Worm (Caenorhabditis elegans): ENCODE measurements around the gene ZC196.5.

Gene ZC196.5

ce11 chrV:8768481-8768959, 39.3 kb downstream of the ZC196.5 start, which contains the start of gene B0507.3:
Gene B0507.3, plus strand, starts transcription at chrV:8768909.
- TF ChIP-seq nhr-2 (tag; optimal IDR thresholded peaks at IDR 0.05): no peak
- no peak for TF ChIP-seq pha-4 (tag; optimal IDR thresholded peaks at IDR 0.05)
- no peak for TF ChIP-seq cnd-1 (tag; optimal IDR thresholded peaks at IDR 0.05)
- no peak for TF ChIP-seq blmp-1 (tag; optimal IDR thresholded peaks at IDR 0.05)
- TF ChIP-seq mab-5 (tag; optimal IDR thresholded peaks at IDR 0.05): no peak
- TF ChIP-seq flh-1 (GFP tag; optimal IDR thresholded peaks at IDR 0.05): no peak
- TF ChIP-seq mep-1 (tag; optimal IDR thresholded peaks at IDR 0.05): no peak
- no peak for TF ChIP-seq nhr-76 (tag; optimal IDR thresholded peaks at IDR 0.05)
- TF ChIP-seq ceh-83 (GFP tag; optimal IDR thresholded peaks at IDR 0.05): no peak
- TF ChIP-seq nhr-28 (tag; optimal IDR thresholded peaks at IDR 0.05): no peak
- TF ChIP-seq zip-8 (tag; optimal IDR thresholded peaks at IDR 0.05): no peak
- no peak for TF ChIP-seq nhr-237 (tag; optimal IDR thresholded peaks at IDR 0.05)
- TF ChIP-seq mls-2 (tag; optimal IDR thresholded peaks at IDR 0.05): no peak
- no peak for TF ChIP-seq sem-2 (GFP tag; optimal IDR thresholded peaks at IDR 0.05)
- TF ChIP-seq unc-39 (tag; optimal IDR thresholded peaks at IDR 0.05): no peak
- no peak for TF ChIP-seq bed-3 (GFP tag; optimal IDR thresholded peaks at IDR 0.05)
- no peak for TF ChIP-seq elt-3 (tag; optimal IDR thresholded peaks at IDR 0.05)

ce11 chrV:8769154-8769553, 40.0 kb downstream of the ZC196.5 start:
- TF ChIP-seq mab-5 (tag; optimal IDR thresholded peaks at IDR 0.05): no peak
- TF ChIP-seq lin-32 (GFP tag; optimal IDR thresholded peaks at IDR 0.05): no peak
- TF ChIP-seq pha-4 (tag; optimal IDR thresholded peaks at IDR 0.05): no peak
- TF ChIP-seq snpc-4 (tag; optimal IDR thresholded peaks at IDR 0.05): no peak
- no peak for TF ChIP-seq cnd-1 (tag; optimal IDR thresholded peaks at IDR 0.05)
- TF ChIP-seq elt-1 (tag; optimal IDR thresholded peaks at IDR 0.05; ENCODE audit: borderline replicate concordance, insufficient read depth): no peak
- no peak for TF ChIP-seq sptf-1 (tag; optimal IDR thresholded peaks at IDR 0.05)
- no peak for TF ChIP-seq elt-3 (tag; optimal IDR thresholded peaks at IDR 0.05)
- TF ChIP-seq ham-2 (GFP tag; optimal IDR thresholded peaks at IDR 0.05): no peak
- no peak for TF ChIP-seq sem-2 (GFP tag; optimal IDR thresholded peaks at IDR 0.05)

ce11 chrV:8771599-8771998, 42.4 kb downstream of the ZC196.5 start, which contains the start of gene srx-115:
Gene srx-115, plus strand, starts transcription at chrV:8771899.
- TF ChIP-seq elt-1 (tag; optimal IDR thresholded peaks at IDR 0.05; ENCODE audit: borderline replicate concordance, insufficient read depth): no peak
- no peak for TF ChIP-seq bed-3 (GFP tag; optimal IDR thresholded peaks at IDR 0.05)
- no peak for TF ChIP-seq lsy-2 (tag; optimal IDR thresholded peaks at IDR 0.05)
- TF ChIP-seq ham-2 (GFP tag; optimal IDR thresholded peaks at IDR 0.05): no peak
- TF ChIP-seq drap-1 (GFP tag; optimal IDR thresholded peaks at IDR 0.05): no peak
- no peak for TF ChIP-seq flh-1 (GFP tag; optimal IDR thresholded peaks at IDR 0.05)
- TF ChIP-seq tbx-8 (GFP tag; optimal IDR thresholded peaks at IDR 0.05): no peak
- TF ChIP-seq pha-4 (tag; optimal IDR thresholded peaks at IDR 0.05): no peak
- no peak for TF ChIP-seq hlh-1 (tag; optimal IDR thresholded peaks at IDR 0.05)
- no peak for TF ChIP-seq cnd-1 (tag; optimal IDR thresholded peaks at IDR 0.05)
- TF ChIP-seq M03D4.4 (tag; optimal IDR thresholded peaks at IDR 0.05): no peak
- no peak for TF ChIP-seq ceh-39 (tag; optimal IDR thresholded peaks at IDR 0.05)
- TF ChIP-seq unc-39 (tag; optimal IDR thresholded peaks at IDR 0.05): no peak
- no peak for TF ChIP-seq blmp-1 (tag; optimal IDR thresholded peaks at IDR 0.05)
- no peak for TF ChIP-seq unc-120 (tag; optimal IDR thresholded peaks at IDR 0.05; ENCODE audit: poor library complexity, severe bottlenecking)
- TF ChIP-seq snpc-4 (tag; optimal IDR thresholded peaks at IDR 0.05): no peak
- no peak for TF ChIP-seq ces-1 (GFP tag; optimal IDR thresholded peaks at IDR 0.05)

- TF ChIP-seq ces-1 (GFP tag; optimal IDR thresholded peaks at IDR 0.05): peak; percentile 51
- no peak for TF ChIP-seq lin-32 (GFP tag; optimal IDR thresholded peaks at IDR 0.05)
Observed at ce11 chrV:8773826-8774382, 44.7 kb downstream of the ZC196.5 start, which contains the start of gene B0507.2. Gene B0507.2, plus strand, starts transcription at chrV:8774332.

DNA sequence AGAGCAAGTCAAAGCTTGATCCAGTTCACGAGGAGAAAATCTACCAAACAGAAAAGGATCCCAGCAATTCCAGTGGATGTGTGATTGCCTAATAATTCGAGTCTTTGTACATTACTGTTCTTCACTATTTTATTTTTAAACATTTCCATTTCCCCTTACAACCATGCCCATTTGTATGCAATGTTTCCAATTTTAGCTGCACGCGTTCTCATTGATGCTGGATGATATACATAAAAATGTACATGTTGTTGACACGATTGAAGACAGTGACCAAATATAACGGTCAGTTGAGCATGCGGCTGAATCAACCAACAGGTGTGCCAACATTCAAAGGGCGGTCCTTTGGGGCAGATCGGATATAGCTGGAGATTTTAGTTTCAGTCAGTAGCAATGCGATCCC, 47.1 kb downstream of the ZC196.5 start, which contains the start of gene B0507.1:
B0507.1 (plus strand) TSS at position 301 of the 400 bp plus-strand sequence.
- no peak for TF ChIP-seq flh-1 (GFP tag; optimal IDR thresholded peaks at IDR 0.05)
- TF ChIP-seq nhr-12 (tag; optimal IDR thresholded peaks at IDR 0.05): no peak
- TF ChIP-seq zip-8 (tag; optimal IDR thresholded peaks at IDR 0.05): no peak
- no peak for TF ChIP-seq mls-2 (tag; optimal IDR thresholded peaks at IDR 0.05)
- no peak for TF ChIP-seq unc-120 (tag; optimal IDR thresholded peaks at IDR 0.05; ENCODE audit: poor library complexity, severe bottlenecking)
- no peak for TF ChIP-seq blmp-1 (tag; optimal IDR thresholded peaks at IDR 0.05)
- TF ChIP-seq elt-3 (tag; optimal IDR thresholded peaks at IDR 0.05): no peak
- no peak for TF ChIP-seq ceh-39 (tag; optimal IDR thresholded peaks at IDR 0.05)
- no peak for TF ChIP-seq drap-1 (GFP tag; optimal IDR thresholded peaks at IDR 0.05)
- TF ChIP-seq mab-5 (tag; optimal IDR thresholded peaks at IDR 0.05): no peak
- TF ChIP-seq nhr-28 (tag; optimal IDR thresholded peaks at IDR 0.05): no peak
- TF ChIP-seq snpc-4 (tag; optimal IDR thresholded peaks at IDR 0.05): no peak

All from whole organism, mixed stage, embryonic.